Worm (Caenorhabditis elegans): ENCODE results near the gene F22F7.3.
"Not testable (repeated sequence)": the region's sequence is repeated elsewhere in the genome, so short reads cannot be mapped to it uniquely, and the experiment has no call there.

DNA sequence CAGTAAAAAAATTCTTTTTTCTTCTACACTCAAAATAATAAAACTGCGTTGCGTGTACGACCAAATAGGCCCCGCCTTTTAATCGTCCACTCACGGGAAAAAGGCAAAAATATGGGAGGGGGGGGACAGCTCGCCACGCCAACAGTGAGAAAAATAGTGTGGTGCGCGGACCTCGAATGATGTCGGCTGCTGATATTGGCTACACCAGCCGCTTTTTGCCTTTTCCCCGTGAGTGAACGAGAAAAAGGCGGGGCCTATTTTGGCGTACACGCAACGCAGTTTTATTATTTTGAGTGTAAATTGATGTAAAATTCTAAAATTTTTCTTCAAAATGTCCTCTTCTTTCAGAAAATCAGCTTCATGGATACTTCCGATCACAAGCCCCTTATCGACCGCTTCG lies 20.1 kb upstream of the F22F7.3 start, which contains the start of gene ztf-28:
- not testable (repeated sequence) for TF ChIP-seq B0310.2 (tag; optimal IDR thresholded peaks at IDR 0.05); hmbx-1 (tag; optimal IDR thresholded peaks at IDR 0.05); ama-1 (optimal IDR thresholded peaks at IDR 0.05); hmg-4 (GFP tag; optimal IDR thresholded peaks at IDR 0.05); aly-1 (tag; optimal IDR thresholded peaks at IDR 0.05); flt-1 (GFP tag; IDR thresholded peaks at IDR 0.05)
